Worm (Caenorhabditis elegans): ENCODE measurements around the gene tbx-34.

ce11 chrIII:11195140-11195539 is 22.9 kb downstream of the tbx-34 start, which contains the start of gene tra-1:
- TF ChIP-seq tbx-11 (GFP tag; IDR thresholded peaks at IDR 0.05) (no peak), ama-1 (optimal IDR thresholded peaks at IDR 0.05) (no peak), pes-1 (GFP tag; IDR thresholded peaks at IDR 0.05) (no peak), sea-1 (GFP tag; conservative IDR thresholded peaks at IDR 0.05) (no peak), hnd-1 (tag; optimal IDR thresholded peaks at IDR 0.05) (no peak), ets-7 (tag; optimal IDR thresholded peaks at IDR 0.05) (no peak)
